Fruit fly (Drosophila melanogaster) Kc167 (cell line): ENCODE results near the gene CG42258.

Source experiments
- insv ChIP-seq: fragments of >200 bp; optimal IDR thresholded peaks from 3 replicates; lab custom pipeline; 2018; ENCODE audit warnings: missing external identifiers
- psq ChIP-seq: fragments of >200 bp; optimal IDR thresholded peaks from 2 replicates; lab custom pipeline; 2017; ENCODE audit warnings: missing external identifiers

dm6 chrX:12431924-12432323, 31.4 kb upstream of the CG42258 start, which contains the start of gene Pkcdelta:
- TF ChIP-seq insv (no peak), psq (no peak)
